Worm (Caenorhabditis elegans): ENCODE measurements around the gene F53A9.9.

- TF ChIP-seq nhr-48 (tag; optimal IDR thresholded peaks at IDR 0.05), result no peak
- no peak for TF ChIP-seq jun-1 (tag; optimal IDR thresholded peaks at IDR 0.05)
- no peak for TF ChIP-seq mdt-29 (GFP tag; IDR thresholded peaks at IDR 0.05)
- TF ChIP-seq ceh-28 (tag; optimal IDR thresholded peaks at IDR 0.05), result no peak
These were observed 43.2 kb downstream of the F53A9.9 start for ce11 chrX:8677320-8677719.

All from whole organism, L4 larva.